Worm (Caenorhabditis elegans): Measurements from ENCODE around the gene C32H11.4.
A peak's percentile ranks its signal among the peaks of the same experiment; 100 is the strongest.

Gene C32H11.4

ce11 chrIV:12900267-12900666 is 20.8 kb upstream of the C32H11.4 start, which contains the start of gene K08D8.10:
K08D8.10 (plus strand) TSS chrIV:12900567.
- TF ChIP-seq daf-16 (GFP tag; optimal IDR thresholded peaks at IDR 0.05): no peak
- TF ChIP-seq daf-16 (tag; optimal IDR thresholded peaks at IDR 0.05): peak; percentile 9
- no peak for TF ChIP-seq Y105C5A.15 (GFP tag; IDR thresholded peaks at IDR 0.05)

ce11 chrIV:12901602-12902001 is 19.5 kb upstream of the C32H11.4 start:
- no peak for TF ChIP-seq ztf-7 (tag; optimal IDR thresholded peaks at IDR 0.05)
- TF ChIP-seq egl-27 (tag; optimal IDR thresholded peaks at IDR 0.05): no peak
- TF ChIP-seq lsy-2 (tag; optimal IDR thresholded peaks at IDR 0.05): no peak
- no peak for TF ChIP-seq nhr-102 (tag; optimal IDR thresholded peaks at IDR 0.05)
- no peak for TF ChIP-seq zip-11 (GFP tag; IDR thresholded peaks at IDR 0.05)
- no peak for TF ChIP-seq F49E8.2 (tag; optimal IDR thresholded peaks at IDR 0.05; ENCODE audit: borderline replicate concordance)
- TF ChIP-seq pqm-1 (tag; optimal IDR thresholded peaks at IDR 0.05): peak; percentile 18
- peak; percentile 67 for TF ChIP-seq nhr-28 (tag; optimal IDR thresholded peaks at IDR 0.05)
- TF ChIP-seq unc-62 (GFP tag; optimal IDR thresholded peaks at IDR 0.05 in 1 of 2): no peak
- TF ChIP-seq unc-62 (tag; optimal IDR thresholded peaks at IDR 0.05): no peak
- no peak for TF ChIP-seq zfp-3 (GFP tag; conservative IDR thresholded peaks at IDR 0.05)
- TF ChIP-seq F26F4.8 (GFP tag; conservative IDR thresholded peaks at IDR 0.05): no peak
- TF ChIP-seq attf-4 (tag; optimal IDR thresholded peaks at IDR 0.05): no peak
- TF ChIP-seq nhr-76 (tag; optimal IDR thresholded peaks at IDR 0.05): no peak
- TF ChIP-seq F44E2.7 (GFP tag; IDR thresholded peaks at IDR 0.05): no peak
- no peak for TF ChIP-seq unc-39 (tag; optimal IDR thresholded peaks at IDR 0.05)
- no peak for TF ChIP-seq daf-12 (tag; optimal IDR thresholded peaks at IDR 0.05)
- TF ChIP-seq ces-1 (GFP tag; optimal IDR thresholded peaks at IDR 0.05): no peak
- TF ChIP-seq unc-130 (GFP tag; optimal IDR thresholded peaks at IDR 0.05): no peak
- no peak for TF ChIP-seq daf-16 (GFP tag; optimal IDR thresholded peaks at IDR 0.05)
- TF ChIP-seq daf-16 (tag; optimal IDR thresholded peaks at IDR 0.05): peak; percentile 30
- TF ChIP-seq pha-4 (GFP tag; IDR thresholded peaks at IDR 0.05): no peak
- no peak for TF ChIP-seq pha-4 (tag; optimal IDR thresholded peaks at IDR 0.05)
- TF ChIP-seq tag-97 (GFP tag; IDR thresholded peaks at IDR 0.05): no peak
- TF ChIP-seq skn-1 (tag; optimal IDR thresholded peaks at IDR 0.05): no peak
- TF ChIP-seq duxl-1 (tag; optimal IDR thresholded peaks at IDR 0.05; ENCODE audit: poor library complexity): no peak
- no peak for TF ChIP-seq lir-3 (tag; optimal IDR thresholded peaks at IDR 0.05)
- no peak for TF ChIP-seq ztf-11 (tag; optimal IDR thresholded peaks at IDR 0.05)
- TF ChIP-seq Y48G9A.11 (GFP tag; IDR thresholded peaks at IDR 0.05): no peak
- TF ChIP-seq ZK546.5 (tag; optimal IDR thresholded peaks at IDR 0.05): no peak
- no peak for TF ChIP-seq lin-29 (GFP tag; IDR thresholded peaks at IDR 0.05)
- TF ChIP-seq spr-1 (tag; optimal IDR thresholded peaks at IDR 0.05): no peak
- no peak for TF ChIP-seq nhr-41 (GFP tag; IDR thresholded peaks at IDR 0.05)
- peak; percentile 19 for TF ChIP-seq mxl-3 (GFP tag; optimal IDR thresholded peaks at IDR 0.05)
- TF ChIP-seq hif-1 (tag; optimal IDR thresholded peaks at IDR 0.05): no peak
- TF ChIP-seq zag-1 (tag; optimal IDR thresholded peaks at IDR 0.05): no peak
- TF ChIP-seq lin-38 (GFP tag; IDR thresholded peaks at IDR 0.05): no peak
- no peak for TF ChIP-seq madf-9 (GFP tag; conservative IDR thresholded peaks at IDR 0.05)
- TF ChIP-seq ctbp-1 (GFP tag; IDR thresholded peaks at IDR 0.05): no peak
- no peak for TF ChIP-seq Y5F2A.4 (GFP tag; optimal IDR thresholded peaks at IDR 0.05)
- TF ChIP-seq arid-1 (GFP tag; conservative IDR thresholded peaks at IDR 0.05): no peak
- no peak for TF ChIP-seq D1046.2 (GFP tag; IDR thresholded peaks at IDR 0.05)
- no peak for TF ChIP-seq ceh-28 (tag; optimal IDR thresholded peaks at IDR 0.05)
- TF ChIP-seq nhr-237 (tag; optimal IDR thresholded peaks at IDR 0.05): no peak
- TF ChIP-seq snpc-4 (tag; optimal IDR thresholded peaks at IDR 0.05): no peak
- no peak for TF ChIP-seq snpc-1.2 (GFP tag; IDR thresholded peaks at IDR 0.05)
- TF ChIP-seq mxl-2 (GFP tag; conservative IDR thresholded peaks at IDR 0.05): no peak
- TF ChIP-seq zfp-2 (tag; optimal IDR thresholded peaks at IDR 0.05): no peak
- no peak for TF ChIP-seq mdt-29 (GFP tag; IDR thresholded peaks at IDR 0.05)
- TF ChIP-seq dmd-6 (GFP tag; IDR thresholded peaks at IDR 0.05): peak; percentile 81
